Fruit fly (Drosophila melanogaster) whole organism, embryonic: ENCODE results near the gene Kmn1.
A peak's percentile ranks its signal among the peaks of the same experiment; 100 is the strongest.

Source experiments
- CG11560 ChIP-seq: fragments of 200-800 bp; sonication (Bioruptor generic); IDR thresholded peaks from 3 replicates; pipeline ENCODE4 v1.3.6; 2022; ENCODE audit warnings: missing biosample characterization, missing genetic modification characterization
- CG12071 ChIP-seq: fragments of 200-800 bp; sonication (Bioruptor generic); optimal IDR thresholded peaks from 3 replicates; lab custom pipeline; 2018; ENCODE audit warnings: missing biosample characterization, mild to moderate bottlenecking, missing genetic modification characterization
- CG12155 ChIP-seq: fragments of 200-800 bp; sonication (Bioruptor generic); optimal IDR thresholded peaks from 3 replicates; lab custom pipeline; 2016; ENCODE audit warnings: missing biosample characterization, missing genetic modification characterization
- CG12299 ChIP-seq: fragments of 200-800 bp; sonication (Bioruptor generic); optimal IDR thresholded peaks from 2 replicates; lab custom pipeline; 2018; ENCODE audit warnings: missing biosample characterization, mild to moderate bottlenecking, missing genetic modification characterization
- CG13123 ChIP-seq: fragments of 200-800 bp; sonication (Bioruptor generic); optimal IDR thresholded peaks from 2 replicates; lab custom pipeline; 2016; ENCODE audit warnings: missing biosample characterization, missing genetic modification characterization
- CG14014 ChIP-seq: fragments of 200-800 bp; sonication (Bioruptor generic); IDR thresholded peaks from 2 replicates; pipeline ENCODE4 v1.3.6; 2022; ENCODE audit warnings: missing biosample characterization, missing genetic modification characterization
- CG16813 ChIP-seq: fragments of 200-800 bp; sonication (Bioruptor generic); IDR thresholded peaks from 3 replicates; pipeline ENCODE4 v1.3.6; 2022; ENCODE audit warnings: missing biosample characterization, missing genetic modification characterization; ENCODE audit not compliant: partially characterized antibody
- CG17361 ChIP-seq: fragments of 200-800 bp; sonication (Bioruptor generic); IDR thresholded peaks from 3 replicates; pipeline ENCODE4 v1.3.6; 2022; ENCODE audit warnings: missing biosample characterization, missing genetic modification characterization
- CG17802 ChIP-seq: fragments of 200-800 bp; sonication (Bioruptor generic); optimal IDR thresholded peaks from 2 replicates; lab custom pipeline; 2018; ENCODE audit warnings: missing biosample characterization, mild to moderate bottlenecking, missing genetic modification characterization, moderate library complexity
- CG17912 ChIP-seq: fragments of 200-800 bp; sonication (Bioruptor generic); optimal IDR thresholded peaks from 2 replicates; lab custom pipeline; 2018; ENCODE audit warnings: missing biosample characterization, mild to moderate bottlenecking, missing genetic modification characterization
- CG30431 ChIP-seq: fragments of 200-800 bp; sonication (Bioruptor generic); optimal IDR thresholded peaks from 2 replicates; lab custom pipeline; 2017; ENCODE audit warnings: missing biosample characterization, missing genetic modification characterization
- CG3163 ChIP-seq: fragments of 200-800 bp; sonication (Bioruptor generic); optimal IDR thresholded peaks from 3 replicates; lab custom pipeline; 2016; ENCODE audit warnings: missing biosample characterization, missing genetic modification characterization
- CG34376 ChIP-seq: fragments of 200-800 bp; sonication (Bioruptor generic); optimal IDR thresholded peaks from 2 replicates; lab custom pipeline; 2018; ENCODE audit warnings: missing biosample characterization, mild to moderate bottlenecking, missing genetic modification characterization
- CG5180 ChIP-seq: fragments of 200-800 bp; sonication (Bioruptor generic); optimal IDR thresholded peaks from 3 replicates; lab custom pipeline; 2017; ENCODE audit warnings: missing biosample characterization, missing genetic modification characterization, mild to moderate bottlenecking, moderate library complexity, missing genetic modification reagents
- CG6765 ChIP-seq: fragments of 200-800 bp; sonication (Bioruptor generic); optimal IDR thresholded peaks from 3 replicates; lab custom pipeline; 2017; ENCODE audit warnings: missing biosample characterization, mild to moderate bottlenecking, missing genetic modification characterization
- CG9932 ChIP-seq: fragments of 200-800 bp; sonication (Bioruptor generic); IDR thresholded peaks from 2 replicates; pipeline ENCODE4 v1.3.6; 2022; ENCODE audit warnings: missing biosample characterization, missing genetic modification characterization
- CHES-1-like ChIP-seq: fragments of 200-800 bp; sonication (Bioruptor generic); optimal IDR thresholded peaks from 2 replicates; lab custom pipeline; 2016; ENCODE audit warnings: missing biosample characterization, missing genetic modification characterization
- D19A ChIP-seq: fragments of 200-800 bp; optimal IDR thresholded peaks from 3 replicates; lab custom pipeline; 2019; ENCODE audit warnings: missing biosample characterization, mild to moderate bottlenecking, missing genetic modification characterization, moderate library complexity
- Dref ChIP-seq: fragments of 200-800 bp; sonication (Bioruptor generic); IDR thresholded peaks from 2 replicates; pipeline ENCODE4 v1.3.6; 2022; ENCODE audit warnings: missing biosample characterization, missing genetic modification characterization
- Elba2 ChIP-seq: fragments of 200-800 bp; sonication (Bioruptor generic); optimal IDR thresholded peaks from 3 replicates; lab custom pipeline; 2016; ENCODE audit warnings: missing biosample characterization, missing genetic modification characterization
- Fer1 ChIP-seq: fragments of 200-800 bp; sonication (Bioruptor generic); optimal IDR thresholded peaks from 2 replicates; lab custom pipeline; 2017; ENCODE audit warnings: missing biosample characterization, mild to moderate bottlenecking, missing genetic modification characterization
- Hey ChIP-seq: fragments of 200-800 bp; sonication (Bioruptor generic); optimal IDR thresholded peaks from 3 replicates; lab custom pipeline; 2018; ENCODE audit warnings: missing biosample characterization, mild to moderate bottlenecking, missing genetic modification characterization
- Hmr ChIP-seq: fragments of 200-800 bp; sonication (Bioruptor generic); optimal IDR thresholded peaks from 3 replicates; lab custom pipeline; 2017; ENCODE audit warnings: mild to moderate bottlenecking, missing biosample characterization, missing genetic modification reagents, missing genetic modification characterization
- Hmx ChIP-seq: fragments of 200-800 bp; sonication (Bioruptor generic); optimal IDR thresholded peaks from 2 replicates; lab custom pipeline; 2016; ENCODE audit warnings: missing biosample characterization, missing genetic modification characterization
- Lhr ChIP-seq: fragments of 200-800 bp; sonication (Bioruptor generic); optimal IDR thresholded peaks from 3 replicates; lab custom pipeline; 2017; ENCODE audit warnings: mild to moderate bottlenecking, missing biosample characterization, missing genetic modification reagents, missing genetic modification characterization
- MBD-R2 ChIP-seq: fragments of 200-800 bp; sonication (Bioruptor generic); IDR thresholded peaks from 2 replicates; pipeline ENCODE4 v1.3.6; 2022; ENCODE audit warnings: missing biosample characterization, missing genetic modification characterization
- Oaz ChIP-seq: fragments of 200-800 bp; sonication (Bioruptor generic); IDR thresholded peaks from 2 replicates; pipeline ENCODE4 v1.3.6; 2022; ENCODE audit warnings: missing biosample characterization, missing genetic modification characterization
- Rfx ChIP-seq: fragments of 200-800 bp; sonication (Bioruptor generic); IDR thresholded peaks from 2 replicates; pipeline ENCODE4 v1.3.6; 2022; ENCODE audit warnings: missing biosample characterization, missing genetic modification characterization
- Stat92E ChIP-seq, 3 experiments: fragments of >200 bp in 2 of 3; fragments of 200-800 bp in 1 of 3; sonication (Bioruptor generic) in 1 of 3; optimal IDR thresholded peaks; 2 replicates each; lab custom pipeline; 2017 to 2019; ENCODE audit warnings: missing biosample characterization in 3 of 3, missing genetic modification characterization in 3 of 3, mild to moderate bottlenecking in 1 of 3, moderate library complexity in 1 of 3
- TFAM ChIP-seq: fragments of 200-800 bp; sonication (Bioruptor generic); optimal IDR thresholded peaks from 2 replicates; lab custom pipeline; 2017; ENCODE audit warnings: missing biosample characterization, missing genetic modification characterization, inconsistent platforms
- btn ChIP-seq: fragments of 200-800 bp; sonication (Bioruptor generic); optimal IDR thresholded peaks from 2 replicates; lab custom pipeline; 2016; ENCODE audit warnings: missing biosample characterization, missing genetic modification characterization
- cg ChIP-seq: fragments of 200-800 bp; sonication (Bioruptor generic); optimal IDR thresholded peaks from 3 replicates; lab custom pipeline; 2019; ENCODE audit warnings: missing biosample characterization, mild to moderate bottlenecking, missing genetic modification characterization, moderate library complexity
- chn ChIP-seq: fragments of 200-800 bp; sonication (Bioruptor generic); optimal IDR thresholded peaks from 2 replicates; lab custom pipeline; 2016; ENCODE audit warnings: missing biosample characterization, missing genetic modification characterization
- en ChIP-seq: fragments of 200-800 bp; sonication (Bioruptor generic); optimal IDR thresholded peaks from 2 replicates; lab custom pipeline; 2016; ENCODE audit warnings: missing biosample characterization, missing genetic modification characterization
- fu2 ChIP-seq: fragments of 200-800 bp; sonication (Bioruptor generic); optimal IDR thresholded peaks from 2 replicates; lab custom pipeline; 2016; ENCODE audit warnings: missing biosample characterization, missing genetic modification characterization
- gcm ChIP-seq: fragments of 200-800 bp; sonication (Bioruptor generic); optimal IDR thresholded peaks from 2 replicates; lab custom pipeline; 2019; ENCODE audit warnings: missing biosample characterization, mild to moderate bottlenecking, missing genetic modification characterization, moderate library complexity
- hbn ChIP-seq: fragments of 200-800 bp; sonication (Bioruptor generic); IDR thresholded peaks from 2 replicates; pipeline ENCODE4 v1.3.6; 2022; ENCODE audit warnings: missing biosample characterization, missing genetic modification characterization; ENCODE audit not compliant: partially characterized antibody
- ind ChIP-seq: fragments of 200-800 bp; sonication (Bioruptor generic); optimal IDR thresholded peaks from 3 replicates; lab custom pipeline; 2016; ENCODE audit warnings: missing biosample characterization, missing genetic modification characterization
- lilli ChIP-seq: fragments of 200-800 bp; sonication (Bioruptor generic); optimal IDR thresholded peaks from 3 replicates; lab custom pipeline; 2016; ENCODE audit warnings: missing biosample characterization, missing genetic modification characterization
- lmd ChIP-seq: fragments of 200-800 bp; sonication (Bioruptor generic); IDR thresholded peaks from 2 replicates; pipeline ENCODE4 v1.3.6; 2022; ENCODE audit warnings: missing biosample characterization, missing genetic modification characterization
- pho ChIP-seq: fragments of 200-800 bp; sonication (Bioruptor generic); optimal IDR thresholded peaks from 2 replicates; lab custom pipeline; 2016; ENCODE audit warnings: missing biosample characterization, missing genetic modification characterization
- pita ChIP-seq: fragments of 200-800 bp; sonication (Bioruptor generic); optimal IDR thresholded peaks from 2 replicates; lab custom pipeline; 2017; ENCODE audit warnings: missing biosample characterization, mild to moderate bottlenecking, missing genetic modification characterization
- pnt ChIP-seq: fragments of 200-800 bp; sonication (Bioruptor generic); optimal IDR thresholded peaks from 3 replicates; lab custom pipeline; 2016; ENCODE audit warnings: missing biosample characterization, missing genetic modification characterization
- rib ChIP-seq: fragments of 200-800 bp; sonication (Bioruptor generic); IDR thresholded peaks from 2 replicates; pipeline ENCODE4 v1.3.6; 2022; ENCODE audit warnings: missing biosample characterization, missing genetic modification characterization
- ro ChIP-seq: fragments of 200-800 bp; sonication (Bioruptor generic); IDR thresholded peaks from 2 replicates; pipeline ENCODE4 v1.3.6; 2022; ENCODE audit warnings: missing biosample characterization, missing genetic modification characterization
- ssp ChIP-seq: fragments of 200-800 bp; sonication (Bioruptor generic); IDR thresholded peaks from 2 replicates; pipeline ENCODE4 v1.3.6; 2022; ENCODE audit warnings: missing biosample characterization, missing genetic modification characterization
- tll ChIP-seq, 2 experiments: fragments of 200-800 bp in 1 of 2; fragments of >200 bp in 1 of 2; sonication (Bioruptor generic) in 1 of 2; optimal IDR thresholded peaks; 2 replicates each; lab custom pipeline; 2017 to 2019; ENCODE audit warnings: missing biosample characterization in 2 of 2, missing genetic modification characterization in 2 of 2, mild to moderate bottlenecking in 1 of 2, moderate library complexity in 1 of 2
- trem ChIP-seq: fragments of 200-800 bp; optimal IDR thresholded peaks from 3 replicates; lab custom pipeline; 2019; ENCODE audit warnings: missing biosample characterization, mild to moderate bottlenecking, missing genetic modification characterization, moderate library complexity
- unpg ChIP-seq: fragments of 200-800 bp; sonication (Bioruptor generic); optimal IDR thresholded peaks from 3 replicates; lab custom pipeline; 2018; ENCODE audit warnings: missing biosample characterization, mild to moderate bottlenecking, missing genetic modification characterization, moderate library complexity
- vvl ChIP-seq: fragments of 200-800 bp; sonication (Bioruptor generic); IDR thresholded peaks from 2 replicates; pipeline ENCODE4 v1.3.6; 2022; ENCODE audit warnings: missing biosample characterization, missing genetic modification characterization
- z ChIP-seq: fragments of 200-800 bp; sonication (Bioruptor generic); IDR thresholded peaks from 3 replicates; pipeline ENCODE4 v1.3.6; 2022; ENCODE audit warnings: missing biosample characterization, missing genetic modification characterization
- zfh1 ChIP-seq: fragments of 200-800 bp; sonication (Bioruptor generic); IDR thresholded peaks from 3 replicates; pipeline ENCODE4 v1.3.6; 2022; ENCODE audit warnings: missing biosample characterization, missing genetic modification characterization

The Kmn1 gene

DNA sequence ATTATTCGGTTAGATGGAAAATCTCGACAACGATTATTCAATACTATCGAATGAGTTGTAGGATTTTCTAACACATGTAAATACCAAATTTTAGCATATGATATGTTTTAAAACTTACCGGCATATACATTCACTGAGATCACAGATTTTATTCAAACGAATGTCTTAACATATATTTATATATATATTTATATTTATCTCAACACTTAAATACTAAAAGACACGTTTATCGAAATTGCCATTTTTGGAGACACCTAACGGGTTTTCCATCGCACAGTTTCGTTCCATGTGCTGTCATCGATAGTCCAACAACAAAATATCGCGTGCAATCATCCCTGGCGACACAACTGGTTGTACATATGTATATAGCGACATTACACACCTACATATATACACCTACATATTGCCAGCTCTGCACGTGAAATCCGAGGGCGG, 39.4 kb upstream of the Kmn1 start, which contains the start of the genes CG2247 and CG1703 (continued):
- TF ChIP-seq MBD-R2 (GFP tag; lab: Robert Waterston, UW) (0 out of 2 replicates have a peak, but pooled peaks have one; percentile 19), CG12155 (no peak), Hmr (no peak), Rfx (GFP tag; lab: Robert Waterston, UW) (no peak), CG14014 (GFP tag; lab: Robert Waterston, UW) (no peak), ro (GFP tag; lab: Robert Waterston, UW) (no peak), CG17361 (GFP tag; lab: Robert Waterston, UW) (peak; percentile 39; the same call in 1 of the 3 replicates), lilli (GFP tag; lab: Kevin White, UChicago) (no peak), CG9932 (GFP tag; lab: Robert Waterston, UW) (no peak), cg (GFP tag; lab: Kevin White, UChicago) (no peak), TFAM (GFP tag; lab: Kevin White, UChicago) (no peak), fu2 (GFP tag; lab: Kevin White, UChicago) (no peak), pnt (GFP tag; lab: Kevin White, UChicago) (no peak), trem (tag; lab: Kevin White, UChicago) (peak; percentile 76), Stat92E (GFP tag; optimal IDR thresholded peaks at IDR 0.05; lab: Kevin White, UChicago) (no peak), CG5180 (GFP tag; lab: Kevin White, UChicago) (no peak), zfh1 (GFP tag; lab: Robert Waterston, UW) (no peak), vvl (GFP tag; lab: Robert Waterston, UW) (no peak), tll (GFP tag; optimal IDR thresholded peaks at IDR 0.05; lab: Kevin White, UChicago) (peak in 1 of 2 experiments; percentile 51), hbn (peak; percentile 78), ssp (GFP tag; lab: Robert Waterston, UW) (no peak), CG13123 (GFP tag; lab: Kevin White, UChicago) (no peak), CG16813 (GFP tag; lab: Robert Waterston, UW) (peak; percentile 82), unpg (no peak), pho (GFP tag; lab: Kevin White, UChicago) (no peak), Oaz (GFP tag; lab: Robert Waterston, UW) (no peak), en (no peak), Hmx (GFP tag; lab: Kevin White, UChicago) (no peak), Elba2 (GFP tag; lab: Kevin White, UChicago) (no peak), CG6765 (no peak), lmd (GFP tag; lab: Robert Waterston, UW) (no peak), btn (GFP tag; lab: Kevin White, UChicago) (no peak), D19A (tag; lab: Kevin White, UChicago) (peak; percentile 10), CHES-1-like (GFP tag; lab: Kevin White, UChicago) (no peak), gcm (GFP tag; lab: Kevin White, UChicago) (no peak), CG17912 (GFP tag; lab: Kevin White, UChicago) (no peak), CG17802 (no peak), CG3163 (GFP tag; lab: Kevin White, UChicago) (no peak), CG12299 (no peak), CG12071 (GFP tag; lab: Kevin White, UChicago) (no peak), CG30431 (GFP tag; lab: Kevin White, UChicago) (no peak), chn (GFP tag; lab: Kevin White, UChicago) (no peak), CG34376 (GFP tag; lab: Kevin White, UChicago) (no peak), CG11560 (tag; lab: Robert Waterston, UW) (no peak; the same call in 2 of the 3 replicates), Fer1 (GFP tag; lab: Kevin White, UChicago) (no peak), Lhr (GFP tag; lab: Kevin White, UChicago) (peak; percentile 38), Hey (no peak), rib (GFP tag; lab: Robert Waterston, UW) (no peak), ind (no peak), pita (GFP tag; lab: Kevin White, UChicago) (no peak), Dref (GFP tag; lab: Robert Waterston, UW) (peak; percentile 82), z (GFP tag; lab: Robert Waterston, UW) (no peak)
